Comparison of ENCODE assay signal across 2 worm cellular contexts in the genomic region with DNA sequence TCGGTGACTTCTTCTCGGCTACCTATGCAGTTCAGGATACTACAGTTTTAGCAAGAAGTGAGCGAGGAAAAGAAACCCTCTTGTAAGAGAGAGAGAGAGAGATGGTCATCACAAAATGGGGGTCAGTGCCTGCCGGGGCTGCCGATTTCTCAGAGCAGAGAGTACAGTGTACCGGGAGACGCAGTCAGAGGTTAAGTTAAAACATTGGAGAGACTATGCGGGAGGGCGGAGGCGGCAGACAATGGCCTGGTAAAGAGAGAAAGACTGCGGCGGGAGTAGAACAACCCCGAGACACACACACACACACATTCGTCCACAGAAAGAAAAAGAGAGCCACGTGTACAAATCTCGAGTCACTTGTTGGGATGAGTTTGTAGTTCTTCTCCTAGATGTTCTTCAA.
TF ChIP-seq lines count a peak whose summit lies in the region.

No protein-coding gene starts in this region.

TF ChIP-seq in whole organism, L1 larva, 84 proteins besides CTCF, POLR2A, EP300 and RAD21 (continued from another document and continues in another):
- TF ChIP-seq nhr-11 (tag; optimal IDR thresholded peaks at IDR 0.05; lab: Kevin White, UChicago) = no peak
- peak; percentile 34 for TF ChIP-seq dsc-1 (tag; optimal IDR thresholded peaks at IDR 0.05; lab: Kevin White, UChicago)
- no peak for TF ChIP-seq F16B12.6 (tag; optimal IDR thresholded peaks at IDR 0.05; lab: Kevin White, UChicago)
- peak; percentile 78 for TF ChIP-seq snu-23 (GFP tag; optimal IDR thresholded peaks at IDR 0.05; lab: Kevin White, UChicago)
- peak; percentile 50 for TF ChIP-seq swsn-7 (tag; optimal IDR thresholded peaks at IDR 0.05; lab: Kevin White, UChicago)
- no peak for TF ChIP-seq ceh-8 (GFP tag; optimal IDR thresholded peaks at IDR 0.05; lab: Kevin White, UChicago)
- TF ChIP-seq nhr-47 (tag; optimal IDR thresholded peaks at IDR 0.05; lab: Kevin White, UChicago) = peak; percentile 40
- TF ChIP-seq aha-1 (tag; optimal IDR thresholded peaks at IDR 0.05; lab: Kevin White, UChicago) = no peak
- TF ChIP-seq jun-1 (tag; optimal IDR thresholded peaks at IDR 0.05; lab: Kevin White, UChicago) = no peak
- peak; percentile 18 for TF ChIP-seq ztf-4 (tag; optimal IDR thresholded peaks at IDR 0.05; lab: Kevin White, UChicago)
- TF ChIP-seq sup-37 (GFP tag; optimal IDR thresholded peaks at IDR 0.05; lab: Kevin White, UChicago) = no peak
- peak; percentile 74 for TF ChIP-seq rnt-1 (tag; optimal IDR thresholded peaks at IDR 0.05; lab: Kevin White, UChicago)
- TF ChIP-seq lir-3 (tag; optimal IDR thresholded peaks at IDR 0.05; lab: Kevin White, UChicago; ENCODE audit: poor library complexity) = peak; percentile 37
- no peak for TF ChIP-seq mab-9 (GFP tag; IDR thresholded peaks at IDR 0.05; lab: Robert Waterston, UW)
- no peak for TF ChIP-seq unc-86 (tag; optimal IDR thresholded peaks at IDR 0.05; lab: Kevin White, UChicago)
- TF ChIP-seq lin-13 (GFP tag; optimal IDR thresholded peaks at IDR 0.05; lab: Kevin White, UChicago) = no peak
- TF ChIP-seq aly-2 (tag; optimal IDR thresholded peaks at IDR 0.05; lab: Kevin White, UChicago) = no peak
- peak in 2 of 6 experiments; percentile 2 to 20 for TF ChIP-seq elt-3 (tag; optimal IDR thresholded peaks at IDR 0.05; lab: Kevin White, UChicago)
- peak; percentile 8 for TF ChIP-seq blmp-1 (tag; optimal IDR thresholded peaks at IDR 0.05; lab: Kevin White, UChicago)
- no peak for TF ChIP-seq fkh-8 (tag; optimal IDR thresholded peaks at IDR 0.05; lab: Kevin White, UChicago)
- no peak for TF ChIP-seq nhr-28 (tag; optimal IDR thresholded peaks at IDR 0.05; lab: Kevin White, UChicago)
- TF ChIP-seq xbp-1 (tag; optimal IDR thresholded peaks at IDR 0.05; lab: Kevin White, UChicago) = peak; percentile 80
- TF ChIP-seq unc-30 (tag; optimal IDR thresholded peaks at IDR 0.05; lab: Kevin White, UChicago) = no peak
- no peak for TF ChIP-seq sox-4 (tag; optimal IDR thresholded peaks at IDR 0.05; lab: Kevin White, UChicago)
- no peak for TF ChIP-seq hlh-4 (tag; optimal IDR thresholded peaks at IDR 0.05; lab: Kevin White, UChicago)
- peak; percentile 25 to 52 for TF ChIP-seq lin-35 (GFP tag; optimal IDR thresholded peaks at IDR 0.05; lab: Kevin White, UChicago)
- no peak for TF ChIP-seq ceh-63 (GFP tag; optimal IDR thresholded peaks at IDR 0.05; lab: Kevin White, UChicago)
- TF ChIP-seq C16A3.4 (tag; optimal IDR thresholded peaks at IDR 0.05; lab: Kevin White, UChicago) = no peak
- peak; percentile 51 for TF ChIP-seq nhr-19 (GFP tag; conservative IDR thresholded peaks at IDR 0.05; lab: Robert Waterston, UW)
- TF ChIP-seq hpl-2 (GFP tag; optimal IDR thresholded peaks at IDR 0.05; lab: Kevin White, UChicago) = no peak
- TF ChIP-seq egl-13 (tag; optimal IDR thresholded peaks at IDR 0.05; lab: Kevin White, UChicago) = no peak
- TF ChIP-seq vab-15 (tag; optimal IDR thresholded peaks at IDR 0.05; lab: Kevin White, UChicago) = no peak
- TF ChIP-seq ets-5 (GFP tag; IDR thresholded peaks at IDR 0.05; lab: Robert Waterston, UW) = no peak
- no peak for TF ChIP-seq lin-39 (tag; optimal IDR thresholded peaks at IDR 0.05; lab: Kevin White, UChicago)
- TF ChIP-seq ceh-82 (tag; optimal IDR thresholded peaks at IDR 0.05; lab: Kevin White, UChicago) = peak in 1 of 3 experiments; percentile 46
- peak; percentile 57 for TF ChIP-seq unc-130 (tag; optimal IDR thresholded peaks at IDR 0.05; lab: Kevin White, UChicago)
- TF ChIP-seq zip-4 (GFP tag; optimal IDR thresholded peaks at IDR 0.05; lab: Kevin White, UChicago) = no peak
- TF ChIP-seq nhr-12 (tag; optimal IDR thresholded peaks at IDR 0.05; lab: Kevin White, UChicago) = no peak
- TF ChIP-seq pax-3 (tag; optimal IDR thresholded peaks at IDR 0.05; lab: Kevin White, UChicago) = no peak
- no peak for TF ChIP-seq hlh-17 (GFP tag; optimal IDR thresholded peaks at IDR 0.05; lab: Kevin White, UChicago; ENCODE audit: borderline replicate concordance)
- TF ChIP-seq nhr-77 (tag; optimal IDR thresholded peaks at IDR 0.05; lab: Kevin White, UChicago) = peak; percentile 28
- TF ChIP-seq nhr-85 (tag; lab: Kevin White, UChicago) = peak; percentile 26
- TF ChIP-seq C04F5.9 (tag; optimal IDR thresholded peaks at IDR 0.05; lab: Kevin White, UChicago) = no peak
- no peak for TF ChIP-seq elt-2 (tag; optimal IDR thresholded peaks at IDR 0.05; lab: Kevin White, UChicago)
- no peak for TF ChIP-seq fkh-10 (GFP tag; optimal IDR thresholded peaks at IDR 0.05; lab: Kevin White, UChicago)
- no peak for TF ChIP-seq zag-1 (tag; optimal IDR thresholded peaks at IDR 0.05; lab: Kevin White, UChicago)
- no peak for TF ChIP-seq unc-62 (GFP tag; optimal IDR thresholded peaks at IDR 0.05; lab: Kevin White, UChicago)
- TF ChIP-seq lin-15B (tag; optimal IDR thresholded peaks at IDR 0.05; lab: Kevin White, UChicago) = no peak
- peak; percentile 67 for TF ChIP-seq nhr-20 (tag; optimal IDR thresholded peaks at IDR 0.05; lab: Kevin White, UChicago)
- no peak for TF ChIP-seq fkh-4 (tag; optimal IDR thresholded peaks at IDR 0.05; lab: Kevin White, UChicago; ENCODE audit: borderline replicate concordance)
- TF ChIP-seq ces-1 (GFP tag; optimal IDR thresholded peaks at IDR 0.05; lab: Kevin White, UChicago) = no peak
- TF ChIP-seq nhr-76 (tag; optimal IDR thresholded peaks at IDR 0.05; lab: Kevin White, UChicago) = no peak
- TF ChIP-seq ama-1 (optimal IDR thresholded peaks at IDR 0.05; lab: Kevin White, UChicago) = no peak
- peak; percentile 80 for TF ChIP-seq nhr-71 (tag; optimal IDR thresholded peaks at IDR 0.05; lab: Kevin White, UChicago)
- peak in 1 of 2 experiments; percentile 72 for TF ChIP-seq mdl-1 (tag; optimal IDR thresholded peaks at IDR 0.05; lab: Kevin White, UChicago)
- TF ChIP-seq C34B4.2 (tag; optimal IDR thresholded peaks at IDR 0.05; lab: Kevin White, UChicago) = no peak
- no peak for TF ChIP-seq nhr-84 (tag; optimal IDR thresholded peaks at IDR 0.05; lab: Kevin White, UChicago)
- no peak for TF ChIP-seq ceh-90 (tag; optimal IDR thresholded peaks at IDR 0.05; lab: Kevin White, UChicago)
- peak; percentile 58 for TF ChIP-seq tbx-2 (tag; optimal IDR thresholded peaks at IDR 0.05; lab: Kevin White, UChicago)
- TF ChIP-seq mep-1 (tag; optimal IDR thresholded peaks at IDR 0.05; lab: Kevin White, UChicago) = no peak
- TF ChIP-seq efl-1 (optimal IDR thresholded peaks at IDR 0.05; lab: Kevin White, UChicago) = peak; percentile 26 to 40
- TF ChIP-seq efl-1 (GFP tag; optimal IDR thresholded peaks at IDR 0.05 in 1 of 2; lab: Kevin White, UChicago) = peak in 1 of 2 experiments; percentile 76
- 0 out of 2 replicates have a peak, but pooled peaks have one; percentile 34 for TF ChIP-seq grh-1 (GFP tag; IDR thresholded peaks at IDR 0.05; lab: Robert Waterston, UW)
- TF ChIP-seq nhr-90 (tag; optimal IDR thresholded peaks at IDR 0.05; lab: Kevin White, UChicago; ENCODE audit: poor library complexity) = peak; percentile 24
- no peak for TF ChIP-seq snpc-4 (tag; optimal IDR thresholded peaks at IDR 0.05; lab: Kevin White, UChicago)

TF ChIP-seq in whole organism, L3 larva, 47 proteins besides CTCF, POLR2A, EP300 and RAD21 (continued from another document):
- TF ChIP-seq nhr-43 (tag; optimal IDR thresholded peaks at IDR 0.05; lab: Kevin White, UChicago; ENCODE audit: poor library complexity, severe bottlenecking) = peak; percentile 47
- TF ChIP-seq ama-1 (optimal IDR thresholded peaks at IDR 0.05; lab: Kevin White, UChicago) = peak; percentile 52
- no peak for TF ChIP-seq tbx-2 (tag; optimal IDR thresholded peaks at IDR 0.05; lab: Kevin White, UChicago)
- no peak for TF ChIP-seq ZK546.5 (tag; optimal IDR thresholded peaks at IDR 0.05; lab: Kevin White, UChicago)
